Worm (Caenorhabditis elegans): ENCODE measurements around the gene F26F2.10.

- TF ChIP-seq lin-35 (GFP tag; optimal IDR thresholded peaks at IDR 0.05), result no peak
- TF ChIP-seq efl-1 (GFP tag; optimal IDR thresholded peaks at IDR 0.05), result no peak
- TF ChIP-seq athp-1 (tag; optimal IDR thresholded peaks at IDR 0.05), result no peak
Observed at ce11 chrV:20573392-20573791, 21.3 kb downstream of the F26F2.10 start, which contains the start of gene F26F2.5.

Data from whole organism, young adult.